1 fruit fly cellular context compared by ENCODE assay signal in the genomic region with DNA sequence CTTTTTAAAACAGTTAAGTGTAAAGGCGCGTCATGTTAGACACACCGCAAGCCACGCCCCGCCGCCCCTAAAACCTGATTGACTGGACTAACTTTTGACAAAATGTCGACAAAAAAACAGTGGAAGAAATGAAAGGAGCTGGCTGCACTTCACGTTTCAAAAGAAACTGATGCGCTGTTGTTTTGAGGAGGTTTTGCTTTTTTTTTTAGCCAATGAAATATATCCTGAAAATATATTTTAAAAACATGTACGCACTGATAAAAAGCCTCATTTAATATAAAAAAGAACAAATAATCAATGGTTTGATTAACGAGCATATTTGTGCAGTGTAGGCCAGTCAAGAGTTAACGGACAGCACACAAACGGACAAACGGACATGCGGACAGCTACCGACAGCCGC.
TF ChIP-seq lines count a peak whose summit lies in the region.

No protein-coding gene starts in this region.

TF ChIP-seq in whole organism, prepupa, 60 proteins besides CTCF, POLR2A, EP300 and RAD21 (continued from another document):
- TF ChIP-seq CG6854 (GFP tag; optimal IDR thresholded peaks at IDR 0.05; lab: Kevin White, UChicago) (no peak), acj6 (GFP tag; optimal IDR thresholded peaks at IDR 0.05; lab: Kevin White, UChicago) (peak; percentile 7), CG32006 (GFP tag; optimal IDR thresholded peaks at IDR 0.05; lab: Kevin White, UChicago) (no peak), Hr4 (GFP tag; optimal IDR thresholded peaks at IDR 0.05; lab: Kevin White, UChicago) (no peak), Eip78C (GFP tag; lab: Kevin White, UChicago) (peak; percentile 80), CG1621 (tag; optimal IDR thresholded peaks at IDR 0.05; lab: Kevin White, UChicago) (no peak), CG15336 (GFP tag; IDR thresholded peaks at IDR 0.05; lab: Robert Waterston, UW) (no peak), Ets96B (tag; optimal IDR thresholded peaks at IDR 0.05; lab: Kevin White, UChicago) (no peak), Eip93F (GFP tag; optimal IDR thresholded peaks at IDR 0.05; lab: Kevin White, UChicago) (no peak), vri (GFP tag; optimal IDR thresholded peaks at IDR 0.05; lab: Kevin White, UChicago) (peak; percentile 8), cyc (GFP tag; optimal IDR thresholded peaks at IDR 0.05; lab: Kevin White, UChicago) (peak; percentile 45), CG3919 (GFP tag; optimal IDR thresholded peaks at IDR 0.05; lab: Kevin White, UChicago) (peak; percentile 2), CG31627 (GFP tag; optimal IDR thresholded peaks at IDR 0.05; lab: Kevin White, UChicago) (peak; percentile 39), OdsH (GFP tag; optimal IDR thresholded peaks at IDR 0.05; lab: Kevin White, UChicago) (peak; percentile 14), Gug (GFP tag; IDR thresholded peaks at IDR 0.05; lab: Robert Waterston, UW) (no peak), CG7368 (GFP tag; optimal IDR thresholded peaks at IDR 0.05; lab: Kevin White, UChicago) (peak; percentile 0), CG11294 (GFP tag; IDR thresholded peaks at IDR 0.05; lab: Robert Waterston, UW) (no peak), CG11902 (GFP tag; optimal IDR thresholded peaks at IDR 0.05; lab: Kevin White, UChicago) (no peak), Hr38 (GFP tag; optimal IDR thresholded peaks at IDR 0.05; lab: Kevin White, UChicago) (no peak), Eip75B (GFP tag; optimal IDR thresholded peaks at IDR 0.05; lab: Kevin White, UChicago) (no peak), CG6163 (GFP tag; IDR thresholded peaks at IDR 0.05; lab: Robert Waterston, UW) (no peak), CG10669 (GFP tag; optimal IDR thresholded peaks at IDR 0.05; lab: Kevin White, UChicago) (no peak), fkh (GFP tag; optimal IDR thresholded peaks at IDR 0.05; lab: Kevin White, UChicago) (no peak), CG8632 (GFP tag; optimal IDR thresholded peaks at IDR 0.05; lab: Kevin White, UChicago) (no peak), CG9139 (GFP tag; optimal IDR thresholded peaks at IDR 0.05; lab: Kevin White, UChicago) (no peak), Hr39 (GFP tag; optimal IDR thresholded peaks at IDR 0.05; lab: Kevin White, UChicago) (peak; percentile 48), topi (GFP tag; optimal IDR thresholded peaks at IDR 0.05; lab: Kevin White, UChicago) (peak; percentile 51), CG8119 (GFP tag; IDR thresholded peaks at IDR 0.05; lab: Robert Waterston, UW) (no peak), pdm3 (GFP tag; optimal IDR thresholded peaks at IDR 0.05; lab: Kevin White, UChicago) (no peak), spab (GFP tag; optimal IDR thresholded peaks at IDR 0.05; lab: Kevin White, UChicago) (no peak)
